Worm (Caenorhabditis elegans) whole organism, young adult: ENCODE results near the gene F56D6.8.

Experiments
- B0019.2 ChIP-seq: fragments of 200-800 bp; sonication (Bioruptor generic); conservative IDR thresholded peaks from 2 replicates; pipeline ENCODE4 v1.3.6; 2022; ENCODE audit warnings: missing genetic modification reagents, missing genetic modification characterization, missing compliant biosample characterization
- B0336.3 ChIP-seq: fragments of 200-800 bp; sonication (Bioruptor generic); IDR thresholded peaks from 2 replicates; pipeline ENCODE4 v1.3.6; 2022; ENCODE audit warnings: missing genetic modification characterization, missing compliant biosample characterization
- C17E4.6 ChIP-seq: fragments of 200-800 bp; sonication (Bioruptor generic); IDR thresholded peaks from 2 replicates; pipeline ENCODE4 v1.3.6; 2022; ENCODE audit warnings: missing genetic modification reagents, missing genetic modification characterization, missing compliant biosample characterization
- D2030.7 ChIP-seq: fragments of 200-800 bp; sonication (Bioruptor generic); IDR thresholded peaks from 2 replicates; pipeline ENCODE4 v1.3.6; 2022; ENCODE audit warnings: missing genetic modification reagents, missing genetic modification characterization, missing compliant biosample characterization
- F22D6.2 ChIP-seq: sonication (generic microtip); optimal IDR thresholded peaks from 2 replicates; lab custom pipeline; 2016; ENCODE audit warnings: mild to moderate bottlenecking, missing genetic modification characterization, missing compliant biosample characterization
- F23B12.7 ChIP-seq: sonication (generic microtip); optimal IDR thresholded peaks from 2 replicates; lab custom pipeline; 2017; ENCODE audit warnings: missing genetic modification characterization, mild to moderate bottlenecking, missing compliant biosample characterization, antibody characterized with exemption, moderate library complexity; ENCODE audit not compliant: insufficient read depth
- F49E8.2 ChIP-seq: sonication (generic microtip); optimal IDR thresholded peaks from 3 replicates; lab custom pipeline; 2017; ENCODE audit warnings: missing genetic modification characterization, mild to moderate bottlenecking, missing compliant biosample characterization, antibody characterized with exemption, moderate library complexity; ENCODE audit not compliant: insufficient read depth
- F52B5.7 ChIP-seq: sonication (generic microtip); optimal IDR thresholded peaks from 2 replicates; lab custom pipeline; 2016; ENCODE audit warnings: mild to moderate bottlenecking, missing genetic modification characterization, missing compliant biosample characterization
- K11D2.4 ChIP-seq: fragments of 200-800 bp; sonication (Bioruptor generic); IDR thresholded peaks from 2 replicates; pipeline ENCODE4 v1.3.6; 2022; ENCODE audit warnings: missing genetic modification reagents, missing genetic modification characterization, missing compliant biosample characterization
- T07F8.4 ChIP-seq: sonication (generic microtip); optimal IDR thresholded peaks from 2 replicates; lab custom pipeline; 2016; ENCODE audit warnings: mild to moderate bottlenecking, missing genetic modification characterization, moderate library complexity, missing compliant biosample characterization
- Y53G8AR.9 ChIP-seq: fragments of 200-800 bp; sonication (Bioruptor generic); conservative IDR thresholded peaks from 2 replicates; pipeline ENCODE4 v1.3.6; 2022; ENCODE audit warnings: missing genetic modification reagents, missing genetic modification characterization, missing compliant biosample characterization
- akir-1 ChIP-seq: fragments of 200-800 bp; sonication (Bioruptor generic); optimal IDR thresholded peaks from 2 replicates; lab custom pipeline; 2018; ENCODE audit warnings: mild to moderate bottlenecking, missing genetic modification characterization, moderate library complexity, missing compliant biosample characterization
- aptf-2 ChIP-seq: fragments of 200-800 bp; sonication (Bioruptor generic); conservative IDR thresholded peaks from 2 replicates; pipeline ENCODE4 v1.3.6; 2022; ENCODE audit warnings: missing genetic modification reagents, missing genetic modification characterization, missing compliant biosample characterization
- atf-7 ChIP-seq: sonication (generic microtip); optimal IDR thresholded peaks from 2 replicates; lab custom pipeline; 2017; ENCODE audit warnings: mild to moderate bottlenecking, missing genetic modification characterization, missing compliant biosample characterization
- attf-6 ChIP-seq: fragments of 200-800 bp; sonication (Bioruptor generic); IDR thresholded peaks from 2 replicates; pipeline ENCODE4 v1.3.6; 2022; ENCODE audit warnings: missing genetic modification reagents, missing genetic modification characterization, missing compliant biosample characterization
- bed-1 ChIP-seq: fragments of 200-800 bp; sonication (Bioruptor generic); IDR thresholded peaks from 2 replicates; pipeline ENCODE4 v1.3.6; 2022; ENCODE audit warnings: missing genetic modification reagents, missing genetic modification characterization, missing compliant biosample characterization
- bed-2 ChIP-seq: fragments of 200-800 bp; sonication (Bioruptor generic); IDR thresholded peaks from 2 replicates; pipeline ENCODE4 v1.3.6; 2022; ENCODE audit warnings: missing genetic modification reagents, missing genetic modification characterization, missing compliant biosample characterization
- cebp-2 ChIP-seq: fragments of 200-800 bp; sonication (Bioruptor generic); IDR thresholded peaks from 2 replicates; pipeline ENCODE4 v1.3.6; 2022; ENCODE audit warnings: missing genetic modification characterization, missing compliant biosample characterization
- ceh-40 ChIP-seq: fragments of 200-800 bp; sonication (Bioruptor generic); IDR thresholded peaks from 2 replicates; pipeline ENCODE4 v1.3.6; 2022; ENCODE audit warnings: missing genetic modification characterization, missing compliant biosample characterization
- ceh-79 ChIP-seq: sonication (generic microtip); optimal IDR thresholded peaks from 2 replicates; lab custom pipeline; 2017; ENCODE audit warnings: mild to moderate bottlenecking, missing genetic modification characterization, missing compliant biosample characterization
- die-1 ChIP-seq: sonication (generic microtip); optimal IDR thresholded peaks from 2 replicates; lab custom pipeline; 2016; ENCODE audit warnings: missing genotype, mild to moderate bottlenecking, missing genetic modification characterization, missing compliant biosample characterization
- dpl-1 ChIP-seq: fragments of 150-350 bp; optimal IDR thresholded peaks from 2 replicates; lab custom pipeline; 2014; ENCODE audit warnings: missing biosample characterization, missing genetic modification reagents, missing genetic modification characterization
- efl-1 ChIP-seq: fragments of 150-350 bp; optimal IDR thresholded peaks from 2 replicates; lab custom pipeline; 2014; ENCODE audit warnings: missing biosample characterization, missing genetic modification reagents, missing genetic modification characterization
- ekl-4 ChIP-seq: fragments of 200-800 bp; sonication (Bioruptor generic); IDR thresholded peaks from 2 replicates; pipeline ENCODE4 v1.3.6; 2022; ENCODE audit warnings: missing genetic modification reagents, missing genetic modification characterization, missing compliant biosample characterization
- ets-4 ChIP-seq: fragments of 200-800 bp; sonication (Bioruptor generic); optimal IDR thresholded peaks from 2 replicates; lab custom pipeline; 2018; ENCODE audit warnings: mild to moderate bottlenecking, missing genetic modification characterization, missing compliant biosample characterization
- gei-17 ChIP-seq: fragments of 200-800 bp; sonication (Bioruptor generic); optimal IDR thresholded peaks from 2 replicates; lab custom pipeline; 2018; ENCODE audit warnings: mild to moderate bottlenecking, missing genetic modification characterization, missing compliant biosample characterization
- hlh-12 ChIP-seq: sonication (generic microtip); optimal IDR thresholded peaks from 2 replicates; lab custom pipeline; 2016; ENCODE audit warnings: missing genetic modification characterization, missing compliant biosample characterization
- hmg-1.2 ChIP-seq: fragments of 200-800 bp; sonication (Bioruptor generic); IDR thresholded peaks from 2 replicates; pipeline ENCODE4 v1.3.6; 2022; ENCODE audit warnings: missing genetic modification reagents, missing genetic modification characterization, missing compliant biosample characterization
- hrde-1 ChIP-seq: sonication (generic microtip); optimal IDR thresholded peaks from 2 replicates; lab custom pipeline; 2016; ENCODE audit warnings: missing genetic modification characterization, mild to moderate bottlenecking, missing compliant biosample characterization, moderate library complexity, missing genotype, missing genetic modification reagents, borderline replicate concordance
- lag-1 ChIP-seq: fragments of 200-800 bp; sonication (Bioruptor generic); IDR thresholded peaks from 2 replicates; pipeline ENCODE4 v1.3.6; 2022; ENCODE audit warnings: missing genetic modification reagents, missing genetic modification characterization, missing compliant biosample characterization
- lin-54 ChIP-seq: fragments of 200-800 bp; sonication (Bioruptor generic); optimal IDR thresholded peaks from 2 replicates; lab custom pipeline; 2018; ENCODE audit warnings: mild to moderate bottlenecking, missing genetic modification characterization, missing compliant biosample characterization
- madf-3 ChIP-seq: fragments of 200-800 bp; sonication (Bioruptor generic); IDR thresholded peaks from 2 replicates; pipeline ENCODE4 v1.3.6; 2022; ENCODE audit warnings: missing genetic modification reagents, missing genetic modification characterization, missing compliant biosample characterization
- nfya-2 ChIP-seq: fragments of 200-800 bp; sonication (Bioruptor generic); IDR thresholded peaks from 2 replicates; pipeline ENCODE4 v1.3.6; 2022; ENCODE audit warnings: missing genetic modification reagents, missing genetic modification characterization, missing compliant biosample characterization
- nhr-120 ChIP-seq: fragments of 200-800 bp; sonication (Bioruptor generic); IDR thresholded peaks from 2 replicates; pipeline ENCODE4 v1.3.6; 2022; ENCODE audit warnings: missing genetic modification characterization, missing compliant biosample characterization
- pbrm-1 ChIP-seq: fragments of 200-800 bp; sonication (Bioruptor generic); IDR thresholded peaks from 2 replicates; pipeline ENCODE4 v1.3.6; 2022; ENCODE audit warnings: missing genetic modification reagents, missing genetic modification characterization, missing compliant biosample characterization
- rcor-1 ChIP-seq: fragments of 200-800 bp; sonication (Bioruptor generic); IDR thresholded peaks from 2 replicates; pipeline ENCODE4 v1.3.6; 2022; ENCODE audit warnings: missing genetic modification reagents, missing genetic modification characterization, missing compliant biosample characterization
- sdz-38 ChIP-seq: sonication (generic microtip); optimal IDR thresholded peaks from 2 replicates; lab custom pipeline; 2016; ENCODE audit warnings: missing genotype, missing genetic modification characterization, missing compliant biosample characterization
- somi-1 ChIP-seq: fragments of 200-800 bp; sonication (Bioruptor generic); optimal IDR thresholded peaks from 2 replicates; lab custom pipeline; 2018; ENCODE audit warnings: mild to moderate bottlenecking, missing genetic modification characterization, missing compliant biosample characterization
- sptf-2 ChIP-seq: fragments of 200-800 bp; sonication (Bioruptor generic); optimal IDR thresholded peaks from 2 replicates; lab custom pipeline; 2018; ENCODE audit warnings: mild to moderate bottlenecking, missing genetic modification characterization, missing compliant biosample characterization
- unc-130 ChIP-seq: sonication (generic microtip); optimal IDR thresholded peaks from 2 replicates; lab custom pipeline; 2016; ENCODE audit warnings: missing genetic modification reagents, missing genetic modification characterization, missing compliant biosample characterization
- unc-62 ChIP-seq: fragments of 150-350 bp; optimal IDR thresholded peaks from 2 replicates; lab custom pipeline; 2014; ENCODE audit warnings: missing biosample characterization, missing genetic modification reagents, missing genetic modification characterization
- xnd-1 ChIP-seq: sonication (generic microtip); optimal IDR thresholded peaks from 2 replicates; lab custom pipeline; 2016; ENCODE audit warnings: missing genotype, missing genetic modification reagents, missing genetic modification characterization, missing compliant biosample characterization
- zfh-2 ChIP-seq: fragments of 200-800 bp; sonication (Bioruptor generic); conservative IDR thresholded peaks from 2 replicates; pipeline ENCODE4 v1.3.6; 2022; ENCODE audit warnings: missing genetic modification reagents, missing genetic modification characterization, missing compliant biosample characterization
- zim-3 ChIP-seq: sonication (generic microtip); optimal IDR thresholded peaks from 2 replicates; lab custom pipeline; 2017; ENCODE audit warnings: mild to moderate bottlenecking, missing genetic modification characterization, moderate library complexity, missing compliant biosample characterization
- ztf-28 ChIP-seq: fragments of 200-800 bp; sonication (Bioruptor generic); IDR thresholded peaks from 2 replicates; pipeline ENCODE4 v1.3.6; 2022; ENCODE audit warnings: missing genetic modification reagents, missing genetic modification characterization, missing compliant biosample characterization

F56D6.8 gene

ce11 chrIV:3907506-3908188 is 13.4 kb upstream of the F56D6.8 start, which contains the start of the genes F56D6.22 and F56D6.12:
Gene F56D6.22, minus strand, starts transcription at chrIV:3907606.
Gene F56D6.12, plus strand, starts transcription at chrIV:3908138.
- TF ChIP-seq zim-3 (tag; lab: Kevin White, UChicago) (no peak), die-1 (tag; lab: Kevin White, UChicago) (no peak), bed-2 (GFP tag; lab: Robert Waterston, UW) (no peak), ekl-4 (GFP tag; lab: Robert Waterston, UW) (no peak), F49E8.2 (no peak), akir-1 (no peak), Y53G8AR.9 (no peak), cebp-2 (GFP tag; lab: Robert Waterston, UW) (no peak), B0336.3 (GFP tag; lab: Robert Waterston, UW) (no peak), efl-1 (GFP tag; lab: Kevin White, UChicago) (no peak), rcor-1 (GFP tag; lab: Robert Waterston, UW) (no peak), ceh-40 (GFP tag; lab: Robert Waterston, UW) (no peak), aptf-2 (GFP tag; lab: Robert Waterston, UW) (no peak)

DNA sequence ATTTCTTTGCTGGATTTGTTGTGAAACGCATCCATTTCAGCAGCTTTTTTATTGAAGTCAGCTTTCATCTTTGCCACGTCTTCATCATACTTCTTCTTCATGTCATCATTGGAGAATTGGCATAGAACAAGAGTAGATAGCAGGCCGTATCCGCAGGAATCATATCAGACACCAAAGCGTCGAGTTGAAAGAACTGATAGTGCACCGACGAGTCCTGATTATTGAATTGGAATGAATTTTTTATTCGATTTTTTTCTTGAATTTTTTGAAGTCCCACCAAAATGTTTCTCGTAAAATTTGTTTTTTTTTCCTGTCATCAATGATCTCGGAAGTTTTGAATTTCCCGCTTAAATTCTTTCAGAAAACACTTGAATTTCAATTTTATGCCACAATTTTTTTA is 12.2 kb upstream of the F56D6.8 start, which contains the start of gene F56D6.11:
Gene F56D6.11, minus strand, starts transcription at position 101 of the 400 bp plus-strand sequence.
- TF ChIP-seq ets-4 (GFP tag; lab: Kevin White, UChicago) (no peak), xnd-1 (no peak), ceh-40 (GFP tag; lab: Robert Waterston, UW) (no peak), ceh-79 (no peak), cebp-2 (GFP tag; lab: Robert Waterston, UW) (no peak), lag-1 (no peak), T07F8.4 (tag; lab: Kevin White, UChicago) (no peak), bed-1 (GFP tag; lab: Robert Waterston, UW) (no peak), nfya-2 (GFP tag; lab: Robert Waterston, UW) (no peak), pbrm-1 (no peak), K11D2.4 (GFP tag; lab: Robert Waterston, UW) (no peak), dpl-1 (GFP tag; lab: Kevin White, UChicago) (no peak), ztf-28 (no peak), lin-54 (GFP tag; lab: Kevin White, UChicago) (no peak), sdz-38 (no peak)

DNA sequence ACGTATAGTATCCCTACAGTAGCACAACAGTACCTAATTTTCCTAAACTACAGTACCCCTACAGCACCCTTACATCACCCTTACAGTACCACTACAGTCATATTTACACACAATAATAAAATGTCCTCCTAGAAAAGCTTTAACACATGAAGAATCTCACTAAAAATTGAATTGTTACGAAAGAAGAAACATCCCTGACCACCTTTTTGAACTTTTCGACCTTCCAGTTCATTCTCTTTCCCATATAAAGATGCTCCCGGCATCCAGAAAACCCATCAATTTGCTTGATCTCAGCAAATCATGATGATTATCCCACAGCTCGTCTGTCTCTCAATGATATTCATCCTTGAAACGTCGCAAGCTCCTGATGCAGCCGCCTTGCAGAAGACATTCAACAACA is 10.4 kb upstream of the F56D6.8 start, which contains the start of gene F56D6.21:
Gene F56D6.21, plus strand, starts transcription at position 301 of the 400 bp plus-strand sequence.
- TF ChIP-seq pbrm-1 (no peak), dpl-1 (GFP tag; lab: Kevin White, UChicago) (no peak), F22D6.2 (tag; lab: Kevin White, UChicago) (no peak), hmg-1.2 (GFP tag; lab: Robert Waterston, UW) (no peak), die-1 (tag; lab: Kevin White, UChicago) (no peak), unc-130 (GFP tag; lab: Kevin White, UChicago) (no peak)

- TF ChIP-seq unc-62 (GFP tag; lab: Kevin White, UChicago) (no peak), atf-7 (tag; lab: Kevin White, UChicago) (no peak), hlh-12 (tag; lab: Kevin White, UChicago) (no peak), zfh-2 (GFP tag; lab: Robert Waterston, UW) (no peak), F52B5.7 (no peak), somi-1 (GFP tag; lab: Kevin White, UChicago) (no peak), gei-17 (GFP tag; lab: Kevin White, UChicago) (no peak), B0019.2 (GFP tag; lab: Robert Waterston, UW) (no peak), sptf-2 (GFP tag; lab: Kevin White, UChicago) (no peak), attf-6 (no peak), madf-3 (GFP tag; lab: Robert Waterston, UW) (no peak), nhr-120 (GFP tag; lab: Robert Waterston, UW) (no peak), F23B12.7 (tag; lab: Kevin White, UChicago) (no peak), hrde-1 (tag; lab: Kevin White, UChicago) (no peak), akir-1 (no peak), D2030.7 (GFP tag; lab: Robert Waterston, UW) (no peak), C17E4.6 (GFP tag; lab: Robert Waterston, UW) (no peak)
These were observed 8.7 kb upstream of the F56D6.8 start, which contains the start of gene F56D6.6 for ce11 chrIV:3902955-3903354. Gene F56D6.6, plus strand, starts transcription at chrIV:3903255.
